Worm (Caenorhabditis elegans): ENCODE measurements around the gene clec-126.
A peak's percentile ranks its signal among the peaks of the same experiment; 100 is the strongest.
"Not testable (repeated sequence)": the region's sequence is repeated elsewhere in the genome, so short reads cannot be mapped to it uniquely, and the experiment has no call there.

Gene clec-126

DNA sequence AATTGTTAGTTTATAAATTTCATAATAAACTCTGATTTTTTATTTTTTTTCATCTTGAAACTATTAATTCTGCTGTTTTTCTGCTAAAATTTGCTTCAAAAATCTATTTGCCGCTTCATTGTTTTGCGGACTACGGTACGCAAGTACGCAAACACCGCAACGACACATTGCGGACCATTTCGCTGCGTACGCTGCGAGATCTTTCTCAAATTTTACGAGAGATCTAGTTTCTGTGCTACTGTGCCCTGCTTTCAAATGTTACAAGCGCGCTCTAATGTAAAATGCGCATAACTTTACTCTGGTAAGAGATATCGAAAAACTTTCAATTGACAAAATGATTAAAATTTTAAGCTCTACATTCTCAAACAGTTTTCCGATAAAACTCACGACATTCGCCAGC lies 4.3 kb downstream of the clec-126 start (continued):
- TF ChIP-seq Y67H2A.10 (GFP tag; conservative IDR thresholded peaks at IDR 0.05) (0 out of 2 replicates have a peak, but pooled peaks have one; percentile 9), ekl-4 (GFP tag; IDR thresholded peaks at IDR 0.05) (peak; percentile 60; the same call in 1 of the 2 replicates), egrh-3 (GFP tag; IDR thresholded peaks at IDR 0.05) (0 out of 2 replicates have a peak, but pooled peaks have one; percentile 17), pbrm-1 (GFP tag; IDR thresholded peaks at IDR 0.05) (peak; percentile 74; the same call in 1 of the 2 replicates), snpc-4 (tag; optimal IDR thresholded peaks at IDR 0.05) (peak in 2 of 4 experiments; percentile 23 to 43), ceh-27 (GFP tag; optimal IDR thresholded peaks at IDR 0.05) (peak; percentile 72)
- TF ChIP-seq snpc-4 (GFP tag; optimal IDR thresholded peaks at IDR 0.05), result not testable (repeated sequence)

- TF ChIP-seq ekl-4 (GFP tag; IDR thresholded peaks at IDR 0.05), result no peak
- no peak for TF ChIP-seq gei-17 (GFP tag; optimal IDR thresholded peaks at IDR 0.05)
- no peak for TF ChIP-seq snpc-3.4 (tag; optimal IDR thresholded peaks at IDR 0.05)
- no peak for TF ChIP-seq C17E4.6 (GFP tag; IDR thresholded peaks at IDR 0.05)
- no peak for TF ChIP-seq madf-6 (GFP tag; IDR thresholded peaks at IDR 0.05)
- TF ChIP-seq mxl-1 (tag; optimal IDR thresholded peaks at IDR 0.05), result no peak
- TF ChIP-seq lag-1 (GFP tag; IDR thresholded peaks at IDR 0.05), result no peak
- no peak for TF ChIP-seq aptf-2 (GFP tag; conservative IDR thresholded peaks at IDR 0.05)
- TF ChIP-seq snpc-1.1 (tag; optimal IDR thresholded peaks at IDR 0.05; ENCODE audit: insufficient read depth), result no peak
- TF ChIP-seq attf-3 (GFP tag; conservative IDR thresholded peaks at IDR 0.05), result no peak
- TF ChIP-seq sea-2 (GFP tag; IDR thresholded peaks at IDR 0.05), result no peak
- no peak for TF ChIP-seq dox-1 (GFP tag; IDR thresholded peaks at IDR 0.05)
- TF ChIP-seq hsf-1 (GFP tag; IDR thresholded peaks at IDR 0.05), result no peak
- TF ChIP-seq madf-3 (GFP tag; IDR thresholded peaks at IDR 0.05), result no peak
- TF ChIP-seq bed-2 (GFP tag; IDR thresholded peaks at IDR 0.05), result no peak
- TF ChIP-seq B0336.3 (GFP tag; IDR thresholded peaks at IDR 0.05), result no peak
These were observed 4.8 kb downstream of the clec-126 start, which contains the start of gene col-72 for ce11 chrII:3524097-3524496. col-72 (minus strand) TSS chrII:3524197.

ce11 chrII:3527460-3527859 lies 8.2 kb downstream of the clec-126 start:
- TF ChIP-seq pbrm-1 (GFP tag; IDR thresholded peaks at IDR 0.05) (no peak), hlh-26 (GFP tag; conservative IDR thresholded peaks at IDR 0.05) (no peak)

DNA sequence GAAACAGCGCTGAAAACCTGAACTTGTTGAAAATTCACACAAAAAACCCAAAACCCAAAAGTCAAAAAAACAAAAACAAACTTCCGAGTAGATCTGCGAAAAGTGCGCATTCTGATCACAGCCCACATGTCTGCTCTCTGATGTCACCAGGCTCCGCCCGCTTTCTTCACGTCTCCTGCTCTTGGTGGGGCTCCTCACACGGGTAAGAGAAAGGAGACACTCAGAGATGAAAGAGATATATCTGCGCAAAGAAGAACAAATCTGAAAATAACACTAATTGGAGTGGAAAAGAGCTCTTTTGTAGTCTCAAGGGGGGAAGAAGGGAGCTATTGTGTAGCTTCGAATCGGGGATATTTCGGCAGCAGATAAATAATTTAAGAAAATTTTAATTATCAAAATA lies 9.0 kb downstream of the clec-126 start, which contains the start of gene ncs-6:
ncs-6 (minus strand) TSS at position 261 of the 400 bp plus-strand sequence.
- TF ChIP-seq cebp-2 (GFP tag; IDR thresholded peaks at IDR 0.05), result 0 out of 2 replicates have a peak, but pooled peaks have one; percentile 53
- no peak for TF ChIP-seq bed-2 (GFP tag; IDR thresholded peaks at IDR 0.05)

ce11 chrII:3540151-3540550 lies 20.9 kb downstream of the clec-126 start:
- no peak for TF ChIP-seq F52B5.7 (tag; optimal IDR thresholded peaks at IDR 0.05)
- TF ChIP-seq egrh-3 (GFP tag; IDR thresholded peaks at IDR 0.05), result peak; percentile 42; the same call in 1 of the 2 replicates
- TF ChIP-seq mcd-1 (GFP tag; IDR thresholded peaks at IDR 0.05), result 0 out of 2 replicates have a peak, but pooled peaks have one; percentile 18
- TF ChIP-seq zfh-2 (GFP tag; conservative IDR thresholded peaks at IDR 0.05), result peak; percentile 69

- TF ChIP-seq B0019.2 (GFP tag; conservative IDR thresholded peaks at IDR 0.05) (no peak), lin-54 (GFP tag; optimal IDR thresholded peaks at IDR 0.05) (peak; percentile 4), lag-1 (GFP tag; IDR thresholded peaks at IDR 0.05) (no peak), snpc-3.4 (tag; optimal IDR thresholded peaks at IDR 0.05) (peak; percentile 10), hlh-12 (tag; optimal IDR thresholded peaks at IDR 0.05) (no peak), madf-8 (GFP tag; conservative IDR thresholded peaks at IDR 0.05) (peak; percentile 82), ceh-91 (GFP tag; IDR thresholded peaks at IDR 0.05) (0 out of 2 replicates have a peak, but pooled peaks have one; percentile 38), tbp1 (GFP tag; optimal IDR thresholded peaks at IDR 0.05) (no peak), attf-5 (GFP tag; optimal IDR thresholded peaks at IDR 0.05) (no peak), cebp-1 (GFP tag; IDR thresholded peaks at IDR 0.05) (no peak), cebp-1 (tag; optimal IDR thresholded peaks at IDR 0.05) (no peak), bed-2 (GFP tag; IDR thresholded peaks at IDR 0.05) (no peak), D2030.7 (GFP tag; IDR thresholded peaks at IDR 0.05) (peak; percentile 58), hrde-1 (tag; optimal IDR thresholded peaks at IDR 0.05; ENCODE audit: borderline replicate concordance) (no peak), lsl-1 (GFP tag; optimal IDR thresholded peaks at IDR 0.05) (peak; percentile 98)
These were observed 27.2 kb downstream of the clec-126 start, which contains the start of gene apd-3 for ce11 chrII:3546381-3546931. apd-3 (minus strand) TSS chrII:3546431.
